Fruit fly (Drosophila melanogaster): ENCODE data around the gene CG14417.

CG14417 gene

DNA sequence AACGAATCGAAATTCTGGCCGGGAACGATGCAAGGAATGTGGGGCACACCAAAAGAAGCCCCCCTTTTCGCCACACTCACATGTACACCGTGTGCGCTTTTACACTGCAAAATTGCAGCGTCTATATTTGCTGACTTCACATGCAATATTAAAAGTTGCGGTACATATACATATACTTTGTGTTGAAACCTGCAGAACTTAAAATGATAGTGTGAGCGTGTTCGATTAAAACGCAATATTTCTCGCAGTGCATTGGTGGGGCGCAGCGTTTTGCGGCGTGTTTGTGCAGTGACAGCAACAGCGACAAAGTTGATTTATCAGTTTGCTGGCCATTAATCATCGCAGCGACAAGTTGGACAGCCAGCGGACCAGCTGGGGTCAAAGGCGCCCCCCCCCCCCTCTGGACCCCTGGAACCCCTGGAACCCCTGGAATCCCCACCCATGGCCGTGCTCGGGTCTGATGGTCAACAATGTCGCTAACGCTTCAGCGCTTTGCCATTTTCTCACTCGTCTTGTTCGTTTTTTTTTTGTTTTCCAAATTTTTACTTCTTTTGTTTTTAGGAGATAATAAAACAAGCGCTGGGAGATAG is 30.9 kb upstream of the CG14417 start:
- TF ChIP-seq tj (GFP tag; optimal IDR thresholded peaks at IDR 0.05) (no peak), CG5204 (GFP tag; optimal IDR thresholded peaks at IDR 0.05) (no peak), CG12768 (GFP tag; optimal IDR thresholded peaks at IDR 0.05) (no peak), CG33017 (tag; optimal IDR thresholded peaks at IDR 0.05) (no peak), Mnt (GFP tag; optimal IDR thresholded peaks at IDR 0.05) (no peak), CG7045 (GFP tag; optimal IDR thresholded peaks at IDR 0.05) (no peak), CG1620 (GFP tag; optimal IDR thresholded peaks at IDR 0.05) (no peak), Clk (GFP tag; optimal IDR thresholded peaks at IDR 0.05) (no peak), cic (GFP tag; optimal IDR thresholded peaks at IDR 0.05) (no peak), ovo (GFP tag; optimal IDR thresholded peaks at IDR 0.05) (no peak), Crg-1 (GFP tag; optimal IDR thresholded peaks at IDR 0.05) (no peak), toe (GFP tag; optimal IDR thresholded peaks at IDR 0.05) (no peak), cnc (optimal IDR thresholded peaks at IDR 0.05) (no peak), CG7101 (tag; optimal IDR thresholded peaks at IDR 0.05) (no peak)

- TF ChIP-seq Crg-1 (GFP tag; optimal IDR thresholded peaks at IDR 0.05), result no peak
- TF ChIP-seq kay (GFP tag; ENCODE audit: borderline replicate concordance), result no peak
- TF ChIP-seq ovo (GFP tag; optimal IDR thresholded peaks at IDR 0.05), result no peak
- no peak for TF ChIP-seq bab1 (GFP tag; optimal IDR thresholded peaks at IDR 0.05)
- no peak for TF ChIP-seq cnc (optimal IDR thresholded peaks at IDR 0.05)
- no peak for TF ChIP-seq Mnt (GFP tag; optimal IDR thresholded peaks at IDR 0.05)
- no peak for TF ChIP-seq CG12768 (GFP tag; optimal IDR thresholded peaks at IDR 0.05)
- no peak for TF ChIP-seq toe (GFP tag; optimal IDR thresholded peaks at IDR 0.05)
Observed at dm6 chrX:2890468-2890867, 14.1 kb upstream of the CG14417 start, which contains the start of gene CG3526. CG3526 (plus strand) TSS chrX:2890768.

DNA sequence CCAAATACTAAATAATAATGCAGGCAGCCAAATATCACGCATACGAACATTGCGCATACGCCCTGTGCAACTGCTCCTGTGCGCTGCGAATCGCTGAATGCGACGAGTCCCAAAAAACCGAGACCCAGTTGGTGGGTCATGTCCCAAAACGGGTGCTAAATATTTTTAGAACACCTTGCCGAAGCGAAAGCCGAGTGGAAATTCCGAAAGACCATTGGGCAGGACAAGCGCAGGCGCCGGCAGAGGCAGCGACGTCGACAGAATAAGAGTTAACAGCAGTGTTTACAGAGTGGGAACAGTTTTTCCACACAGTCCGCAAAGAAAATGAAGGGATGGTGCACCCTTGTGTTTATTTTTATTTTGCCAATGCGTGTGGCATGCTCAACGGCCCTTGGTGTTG is 11.9 kb upstream of the CG14417 start:
- TF ChIP-seq Clk (GFP tag; optimal IDR thresholded peaks at IDR 0.05) (no peak), cnc (optimal IDR thresholded peaks at IDR 0.05) (no peak), CG7045 (GFP tag; optimal IDR thresholded peaks at IDR 0.05) (no peak), Mnt (GFP tag; optimal IDR thresholded peaks at IDR 0.05) (no peak), bab1 (GFP tag; optimal IDR thresholded peaks at IDR 0.05) (no peak), kay (GFP tag; ENCODE audit: borderline replicate concordance) (no peak), Hr96 (GFP tag; optimal IDR thresholded peaks at IDR 0.05) (no peak), CG11617 (GFP tag; optimal IDR thresholded peaks at IDR 0.05) (no peak), toe (GFP tag; optimal IDR thresholded peaks at IDR 0.05) (no peak), CG5204 (GFP tag; optimal IDR thresholded peaks at IDR 0.05) (no peak), CG1620 (GFP tag; optimal IDR thresholded peaks at IDR 0.05) (no peak), ovo (GFP tag; optimal IDR thresholded peaks at IDR 0.05) (no peak), CG33017 (tag; optimal IDR thresholded peaks at IDR 0.05) (no peak), cic (GFP tag; optimal IDR thresholded peaks at IDR 0.05) (no peak), CG14711 (tag; optimal IDR thresholded peaks at IDR 0.05) (no peak)

DNA sequence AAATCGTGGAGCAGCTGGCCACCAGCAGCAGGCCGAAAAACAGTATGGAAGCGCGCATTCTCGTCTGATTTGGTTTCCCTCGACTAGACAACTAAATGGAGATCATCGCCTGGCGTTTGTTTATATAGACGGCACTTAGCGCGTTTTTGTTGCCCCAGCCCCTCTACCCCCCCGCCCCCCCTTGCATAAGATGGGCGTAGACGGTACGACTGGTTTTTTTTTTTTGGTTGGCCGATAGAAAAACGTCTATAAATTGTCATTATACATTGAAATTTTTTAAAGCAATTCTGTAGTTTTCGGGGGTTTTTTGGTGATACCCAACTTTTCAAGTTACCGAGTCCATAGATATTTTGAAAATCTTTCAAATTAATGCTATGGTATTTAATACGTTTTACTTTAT is 9.5 kb upstream of the CG14417 start, which contains the start of gene CG14419:
CG14419 (minus strand) TSS at position 101 of the 400 bp plus-strand sequence.
- TF ChIP-seq CG7045 (GFP tag; optimal IDR thresholded peaks at IDR 0.05), result no peak
- no peak for TF ChIP-seq CG14711 (tag; optimal IDR thresholded peaks at IDR 0.05)
- TF ChIP-seq cic (GFP tag; optimal IDR thresholded peaks at IDR 0.05), result no peak
- no peak for TF ChIP-seq Clk (GFP tag; optimal IDR thresholded peaks at IDR 0.05)
- TF ChIP-seq CG12768 (GFP tag; optimal IDR thresholded peaks at IDR 0.05), result no peak
- TF ChIP-seq ovo (GFP tag; optimal IDR thresholded peaks at IDR 0.05), result no peak
- TF ChIP-seq Hr96 (GFP tag; optimal IDR thresholded peaks at IDR 0.05), result no peak
- no peak for TF ChIP-seq CG1620 (GFP tag; optimal IDR thresholded peaks at IDR 0.05)
- TF ChIP-seq kay (GFP tag; ENCODE audit: borderline replicate concordance), result no peak
- no peak for TF ChIP-seq CG5204 (GFP tag; optimal IDR thresholded peaks at IDR 0.05)
- no peak for TF ChIP-seq Mnt (GFP tag; optimal IDR thresholded peaks at IDR 0.05)
- TF ChIP-seq CG7101 (tag; optimal IDR thresholded peaks at IDR 0.05), result no peak
- TF ChIP-seq tj (GFP tag; optimal IDR thresholded peaks at IDR 0.05), result no peak
- no peak for TF ChIP-seq CG33017 (tag; optimal IDR thresholded peaks at IDR 0.05)

DNA sequence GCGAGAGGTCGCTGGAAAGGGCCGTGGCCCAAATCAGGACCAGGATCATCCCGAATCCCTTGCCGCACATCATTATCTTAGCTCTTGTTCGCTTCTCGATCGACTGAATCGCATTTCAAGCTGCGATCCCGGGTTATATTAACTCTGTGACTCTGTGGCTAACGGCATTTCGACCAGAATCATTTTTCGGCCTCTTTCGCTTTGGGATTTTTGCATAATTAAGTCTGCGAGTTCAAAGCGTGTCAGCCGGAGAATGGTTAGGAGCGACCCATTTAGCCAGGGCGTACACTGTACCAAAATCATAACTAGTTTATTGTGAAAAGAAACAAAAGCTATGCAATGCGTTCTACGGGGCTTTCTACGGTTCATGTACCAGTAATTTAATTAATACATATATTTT is 7.2 kb upstream of the CG14417 start, which contains the start of gene CG14418:
CG14418 (minus strand) TSS at position 101 of the 400 bp plus-strand sequence.
- no peak for TF ChIP-seq CG5204 (GFP tag; optimal IDR thresholded peaks at IDR 0.05)
- no peak for TF ChIP-seq cnc (optimal IDR thresholded peaks at IDR 0.05)
- no peak for TF ChIP-seq kay (GFP tag; ENCODE audit: borderline replicate concordance)
- TF ChIP-seq bab1 (GFP tag; optimal IDR thresholded peaks at IDR 0.05), result no peak
- TF ChIP-seq CG7045 (GFP tag; optimal IDR thresholded peaks at IDR 0.05), result no peak
- no peak for TF ChIP-seq CG11617 (GFP tag; optimal IDR thresholded peaks at IDR 0.05)
- no peak for TF ChIP-seq Clk (GFP tag; optimal IDR thresholded peaks at IDR 0.05)
- TF ChIP-seq Mnt (GFP tag; optimal IDR thresholded peaks at IDR 0.05), result no peak
- TF ChIP-seq toe (GFP tag; optimal IDR thresholded peaks at IDR 0.05), result no peak
- no peak for TF ChIP-seq pad (GFP tag; optimal IDR thresholded peaks at IDR 0.05)
- no peak for TF ChIP-seq CG33017 (tag; optimal IDR thresholded peaks at IDR 0.05)
- TF ChIP-seq CG14711 (tag; optimal IDR thresholded peaks at IDR 0.05), result no peak
- TF ChIP-seq CG7101 (tag; optimal IDR thresholded peaks at IDR 0.05), result no peak
- TF ChIP-seq Hr96 (GFP tag; optimal IDR thresholded peaks at IDR 0.05), result no peak
- no peak for TF ChIP-seq CG1620 (GFP tag; optimal IDR thresholded peaks at IDR 0.05)
- no peak for TF ChIP-seq Crg-1 (GFP tag; optimal IDR thresholded peaks at IDR 0.05)
- no peak for TF ChIP-seq cic (GFP tag; optimal IDR thresholded peaks at IDR 0.05)
- TF ChIP-seq ovo (GFP tag; optimal IDR thresholded peaks at IDR 0.05), result no peak
- TF ChIP-seq tj (GFP tag; optimal IDR thresholded peaks at IDR 0.05), result no peak
- TF ChIP-seq CG12768 (GFP tag; optimal IDR thresholded peaks at IDR 0.05), result no peak

- no peak for TF ChIP-seq kay (GFP tag; ENCODE audit: borderline replicate concordance)
Observed at dm6 chrX:2882516-2882915, 6.2 kb upstream of the CG14417 start.

Data from whole organism, adult.